Fruit fly (Drosophila melanogaster) whole organism, wandering third instar larva: ENCODE data around the gene CG12123.

Experiments used
- CG32264 ChIP-seq: fragments of 200-800 bp; sonication (Bioruptor generic); optimal IDR thresholded peaks from 2 replicates; lab custom pipeline; 2016; ENCODE audit warnings: missing biosample characterization, missing genetic modification characterization
- CG9705 ChIP-seq: fragments of 200-800 bp; sonication (Bioruptor generic); optimal IDR thresholded peaks from 2 replicates; lab custom pipeline; 2018; ENCODE audit warnings: missing biosample characterization, mild to moderate bottlenecking, missing genetic modification characterization
- CrebA ChIP-seq: fragments of 200-800 bp; sonication (Bioruptor generic); optimal IDR thresholded peaks from 2 replicates; lab custom pipeline; 2016; ENCODE audit warnings: missing biosample characterization, mild to moderate bottlenecking, missing genetic modification characterization, borderline replicate concordance
- Dfd ChIP-seq: fragments of >200 bp; optimal IDR thresholded peaks from 2 replicates; lab custom pipeline; 2017; ENCODE audit warnings: missing biosample characterization, missing genetic modification characterization
- Dif ChIP-seq: fragments of 200-275, 200-300 bp; sonication (Bioruptor generic); optimal IDR thresholded peaks from 2 replicates; lab custom pipeline; 2018; ENCODE audit warnings: missing biosample characterization, missing genetic modification characterization; ENCODE audit not compliant: partially characterized antibody
- GATAd ChIP-seq: sonication (Bioruptor generic); optimal IDR thresholded peaks from 2 replicates; lab custom pipeline; 2016; ENCODE audit warnings: missing biosample characterization, missing genetic modification characterization
- HLH106 ChIP-seq: fragments of 200-800 bp; optimal IDR thresholded peaks from 3 replicates; lab custom pipeline; 2019; ENCODE audit warnings: missing biosample characterization, mild to moderate bottlenecking, missing genetic modification characterization, moderate library complexity
- Hnf4 ChIP-seq: fragments of 200-800 bp; sonication (Bioruptor generic); optimal IDR thresholded peaks from 2 replicates; lab custom pipeline; 2016; ENCODE audit warnings: missing biosample characterization, mild to moderate bottlenecking, missing genetic modification characterization
- Hr78 ChIP-seq: fragments of >200 bp; optimal IDR thresholded peaks from 2 replicates; lab custom pipeline; 2017; ENCODE audit warnings: missing biosample characterization, missing genetic modification characterization
- Hr83 ChIP-seq: fragments of 200-300 bp; sonication (Bioruptor generic); optimal IDR thresholded peaks from 2 replicates; lab custom pipeline; 2016; ENCODE audit warnings: missing biosample characterization, mild to moderate bottlenecking, missing genetic modification characterization, moderate library complexity; ENCODE audit not compliant: poor library complexity, severe bottlenecking
- Jra ChIP-seq: sonication (Bioruptor generic); optimal IDR thresholded peaks from 2 replicates; lab custom pipeline; 2016; ENCODE audit warnings: missing biosample characterization, missing genetic modification characterization
- Mio ChIP-seq: sonication (Bioruptor generic); optimal IDR thresholded peaks from 2 replicates; lab custom pipeline; 2016; ENCODE audit warnings: missing biosample characterization, missing genetic modification characterization
- Myc ChIP-seq: fragments of >200 bp; optimal IDR thresholded peaks from 2 replicates; lab custom pipeline; 2017
- OdsH ChIP-seq: fragments of 200-800 bp; sonication (Bioruptor generic); optimal IDR thresholded peaks from 2 replicates; lab custom pipeline; 2016; ENCODE audit warnings: missing biosample characterization, mild to moderate bottlenecking, missing genetic modification characterization
- Rel ChIP-seq, 2 experiments: fragments of 200-800 bp; sonication (Bioruptor generic) in 1 of 2; optimal IDR thresholded peaks; 2 replicates in 1 of 2; 3 replicates in 1 of 2; lab custom pipeline; 2016 to 2019; ENCODE audit warnings: mild to moderate bottlenecking in 2 of 2, missing biosample characterization in 2 of 2, missing genetic modification characterization in 2 of 2, moderate library complexity in 1 of 2
- Sp1 ChIP-seq: fragments of 200-800 bp; sonication (Bioruptor generic); optimal IDR thresholded peaks from 3 replicates; lab custom pipeline; 2019; ENCODE audit warnings: missing biosample characterization, mild to moderate bottlenecking, missing genetic modification characterization, moderate library complexity
- Vsx2 ChIP-seq: fragments of 200-300, 225-300 bp; sonication (Bioruptor generic); optimal IDR thresholded peaks from 2 replicates; lab custom pipeline; 2018; ENCODE audit warnings: missing biosample characterization, missing genetic modification characterization; ENCODE audit not compliant: partially characterized antibody
- brk ChIP-seq: fragments of 200-800 bp; sonication (Bioruptor generic); optimal IDR thresholded peaks from 2 replicates; lab custom pipeline; 2016; ENCODE audit warnings: missing biosample characterization, mild to moderate bottlenecking, missing genetic modification characterization
- dl ChIP-seq, 2 experiments: fragments of 175-275, 200-275 bp in 1 of 2; fragments of 200-275 bp in 1 of 2; sonication (Bioruptor generic); optimal IDR thresholded peaks; lab custom pipeline; 2018; ENCODE audit warnings: mild to moderate bottlenecking in 2 of 2, missing biosample characterization in 2 of 2, missing genetic modification characterization in 2 of 2, moderate library complexity in 2 of 2; ENCODE audit not compliant: partially characterized antibody in 2 of 2, insufficient read depth in 1 of 2
- dmrt93B ChIP-seq: fragments of 200-800 bp; sonication (Bioruptor generic); optimal IDR thresholded peaks from 2 replicates; lab custom pipeline; 2018; ENCODE audit warnings: missing biosample characterization, mild to moderate bottlenecking, missing genetic modification characterization
- fru ChIP-seq: fragments of 200-800 bp; sonication (Bioruptor generic); optimal IDR thresholded peaks from 3 replicates; lab custom pipeline; 2016; ENCODE audit warnings: missing biosample characterization, mild to moderate bottlenecking, missing genetic modification characterization
- h ChIP-seq: fragments of 200-800 bp; sonication (Bioruptor generic); optimal IDR thresholded peaks from 3 replicates; lab custom pipeline; 2016; ENCODE audit warnings: missing biosample characterization, mild to moderate bottlenecking, missing genetic modification characterization
- pan ChIP-seq: fragments of >200 bp; optimal IDR thresholded peaks from 2 replicates; lab custom pipeline; 2017
- psq ChIP-seq: fragments of 200-800 bp; sonication (Bioruptor generic); optimal IDR thresholded peaks from 3 replicates; lab custom pipeline; 2017; ENCODE audit warnings: missing biosample characterization, mild to moderate bottlenecking, missing genetic modification characterization, moderate library complexity
- rgr ChIP-seq: fragments of 200-800 bp; sonication (Bioruptor generic); optimal IDR thresholded peaks from 3 replicates; lab custom pipeline; 2016; ENCODE audit warnings: missing biosample characterization, mild to moderate bottlenecking, missing genetic modification characterization
- sv ChIP-seq: fragments of 200-800 bp; sonication (Bioruptor generic); optimal IDR thresholded peaks from 3 replicates; lab custom pipeline; 2016; ENCODE audit warnings: missing biosample characterization, missing genetic modification characterization
- tai ChIP-seq: sonication (Bioruptor generic); optimal IDR thresholded peaks from 2 replicates; lab custom pipeline; 2016; ENCODE audit warnings: missing biosample characterization, missing genetic modification characterization
- usp ChIP-seq: fragments of >200 bp; optimal IDR thresholded peaks from 2 replicates; lab custom pipeline; 2017; ENCODE audit warnings: missing biosample characterization, missing genetic modification characterization

CG12123 gene

dm6 chrX:8444883-8445572 lies 2.9 kb upstream of the CG12123 start:
- TF ChIP-seq Sp1 (GFP tag; lab: Kevin White, UChicago) (peak; percentile 9), HLH106 (peak; percentile 5), Rel (GFP tag; optimal IDR thresholded peaks at IDR 0.05; lab: Kevin White, UChicago) (no peak), Rel (tag; optimal IDR thresholded peaks at IDR 0.05; lab: Kevin White, UChicago) (no peak), Hnf4 (GFP tag; lab: Kevin White, UChicago) (no peak)
- TF ChIP-seq, all 38 proteins: peak for 2

dm6 chrX:8444279-8444678 lies 2.1 kb upstream of the CG12123 start:
- no peak for TF ChIP-seq brk (GFP tag; lab: Kevin White, UChicago)
- TF ChIP-seq Vsx2 (GFP tag; lab: Kevin White, UChicago) = no peak
- TF ChIP-seq Hr83 = no peak
- no peak for TF ChIP-seq Sp1 (GFP tag; lab: Kevin White, UChicago)
- TF ChIP-seq CrebA (GFP tag; lab: Kevin White, UChicago) = no peak
- no peak for TF ChIP-seq CG9705 (GFP tag; lab: Kevin White, UChicago)

- TF ChIP-seq GATAd (no peak), Jra (no peak), Rel (GFP tag; optimal IDR thresholded peaks at IDR 0.05; lab: Kevin White, UChicago) (no peak), Rel (tag; optimal IDR thresholded peaks at IDR 0.05; lab: Kevin White, UChicago) (no peak), pan (no peak), psq (no peak), Myc (lab: Kevin White, UChicago) (peak; percentile 50)
These were observed 764 bp upstream of the CG12123 start for dm6 chrX:8442912-8443311.

dm6 chrX:8437285-8438110 lies 4.7 kb downstream of the CG12123 start, which contains the start of gene Miga:
Gene Miga, minus strand, starts transcription at chrX:8437820.
- TF ChIP-seq Myc (lab: Kevin White, UChicago) (no peak), psq (peak; percentile 84)

dm6 chrX:8436656-8437284 lies 5.4 kb downstream of the CG12123 start, which contains the start of gene CG1440:
Gene CG1440, plus strand, starts transcription at chrX:8437057.
- TF ChIP-seq CG9705 (GFP tag; lab: Kevin White, UChicago) (peak; percentile 20), GATAd (no peak), Dfd (GFP tag; lab: Kevin White, UChicago) (no peak), brk (GFP tag; lab: Kevin White, UChicago) (no peak), sv (GFP tag; lab: Kevin White, UChicago) (peak; percentile 6), tai (GFP tag; lab: Kevin White, UChicago) (no peak), rgr (GFP tag; lab: Kevin White, UChicago) (no peak)
- TF ChIP-seq, all 38 proteins: peak for 2

- TF ChIP-seq Hnf4 (GFP tag; lab: Kevin White, UChicago) = no peak
- TF ChIP-seq dl (GFP tag; optimal IDR thresholded peaks at IDR 0.05; lab: Kevin White, UChicago; ENCODE audit: insufficient read depth in 1 of 2, partially characterized antibody in 2 of 2) = no peak
- TF ChIP-seq Dfd (GFP tag; lab: Kevin White, UChicago) = no peak
- no peak for TF ChIP-seq GATAd
- no peak for TF ChIP-seq brk (GFP tag; lab: Kevin White, UChicago)
- TF ChIP-seq HLH106 = no peak
- no peak for TF ChIP-seq Hr78 (GFP tag; lab: Kevin White, UChicago)
- TF ChIP-seq Dif (GFP tag; lab: Kevin White, UChicago) = no peak
- no peak for TF ChIP-seq CrebA (GFP tag; lab: Kevin White, UChicago)
- no peak for TF ChIP-seq Mio
- TF ChIP-seq h (GFP tag; lab: Kevin White, UChicago) = no peak
- TF ChIP-seq Myc (lab: Kevin White, UChicago) = no peak
- no peak for TF ChIP-seq dmrt93B (GFP tag; lab: Kevin White, UChicago)
- no peak for TF ChIP-seq OdsH (GFP tag; lab: Kevin White, UChicago)
- no peak for TF ChIP-seq usp (GFP tag; lab: Kevin White, UChicago)
- TF ChIP-seq Hr83 = no peak
- no peak for TF ChIP-seq fru (GFP tag; lab: Kevin White, UChicago)
- no peak for TF ChIP-seq CG32264 (GFP tag; lab: Kevin White, UChicago)
- no peak for TF ChIP-seq Rel (GFP tag; optimal IDR thresholded peaks at IDR 0.05; lab: Kevin White, UChicago)
- TF ChIP-seq Rel (tag; optimal IDR thresholded peaks at IDR 0.05; lab: Kevin White, UChicago) = no peak
- no peak for TF ChIP-seq pan
These were observed 8.4 kb downstream of the CG12123 start, which contains the start of gene CG32712 for dm6 chrX:8433709-8434108. Gene CG32712, minus strand, starts transcription at chrX:8433809.
